Worm (Caenorhabditis elegans) whole organism, L2 larva: ENCODE measurements around the gene F56C3.8.
A peak's percentile ranks its signal among the peaks of the same experiment; 100 is the strongest.

ENCODE experiments used
- F13H6.1 ChIP-seq: sonication (generic microtip); optimal IDR thresholded peaks from 2 replicates; lab custom pipeline; 2016; ENCODE audit warnings: missing genetic modification characterization, missing compliant biosample characterization
- R02D3.7 ChIP-seq: fragments of 150-350 bp; optimal IDR thresholded peaks from 2 replicates; lab custom pipeline; 2014; ENCODE audit warnings: missing biosample characterization, missing genetic modification characterization
- Y55F3AM.14 ChIP-seq: fragments of 200-800 bp; sonication (Bioruptor generic); optimal IDR thresholded peaks from 2 replicates; lab custom pipeline; 2018; ENCODE audit warnings: mild to moderate bottlenecking, missing genetic modification characterization, missing compliant biosample characterization
- ceh-16 ChIP-seq: fragments of 150-350 bp; optimal IDR thresholded peaks from 2 replicates; lab custom pipeline; 2014; ENCODE audit warnings: missing biosample characterization, missing genetic modification characterization
- ceh-82 ChIP-seq: fragments of 150-350 bp; optimal IDR thresholded peaks from 2 replicates; lab custom pipeline; 2014; ENCODE audit warnings: missing biosample characterization, missing genetic modification characterization
- egl-27 ChIP-seq: sonication (generic microtip); optimal IDR thresholded peaks from 3 replicates; lab custom pipeline; 2017; ENCODE audit warnings: missing biosample characterization, missing genetic modification reagents, missing genetic modification characterization
- elt-1 ChIP-seq: fragments of 150-350 bp; optimal IDR thresholded peaks from 2 replicates; lab custom pipeline; 2014; ENCODE audit warnings: missing biosample characterization, missing genetic modification characterization
- fos-1 ChIP-seq: fragments of 150-350 bp; optimal IDR thresholded peaks from 2 replicates; lab custom pipeline; 2014; ENCODE audit warnings: missing biosample characterization, missing genetic modification characterization
- gmeb-1 ChIP-seq: fragments of 150-350 bp; optimal IDR thresholded peaks from 2 replicates; lab custom pipeline; 2014; ENCODE audit warnings: missing biosample characterization, missing genetic modification characterization
- lin-11 ChIP-seq: fragments of 150-350 bp; sonication (generic microtip); optimal IDR thresholded peaks from 2 replicates; lab custom pipeline; 2014; ENCODE audit warnings: missing biosample characterization, missing genetic modification characterization, inconsistent platforms, mixed read lengths
- lsy-2 ChIP-seq, 2 experiments: fragments of 150-350 bp in 1 of 2; sonication (generic microtip) in 1 of 2; optimal IDR thresholded peaks; 2 replicates each; lab custom pipeline; 2014 to 2017; ENCODE audit warnings: missing biosample characterization in 2 of 2, missing genetic modification characterization in 2 of 2
- mab-5 ChIP-seq: fragments of 150-350 bp; optimal IDR thresholded peaks from 2 replicates; lab custom pipeline; 2014; ENCODE audit warnings: missing biosample characterization, missing genetic modification characterization
- mbf-1 ChIP-seq: sonication (generic microtip); optimal IDR thresholded peaks from 2 replicates; lab custom pipeline; 2017; ENCODE audit warnings: missing biosample characterization, missing genetic modification characterization
- nhr-10 ChIP-seq: sonication (generic microtip); optimal IDR thresholded peaks from 2 replicates; lab custom pipeline; 2017; ENCODE audit warnings: missing biosample characterization, missing genetic modification characterization
- nhr-11 ChIP-seq: fragments of 150-350 bp; optimal IDR thresholded peaks from 2 replicates; lab custom pipeline; 2014; ENCODE audit warnings: missing biosample characterization, missing genetic modification characterization
- nhr-12 ChIP-seq: fragments of 150-350 bp; optimal IDR thresholded peaks from 2 replicates; lab custom pipeline; 2014; ENCODE audit warnings: missing biosample characterization, missing genetic modification characterization
- nhr-129 ChIP-seq: fragments of 150-350 bp; optimal IDR thresholded peaks from 2 replicates; lab custom pipeline; 2014; ENCODE audit warnings: missing biosample characterization, missing genetic modification characterization
- nhr-21 ChIP-seq: fragments of 150-350 bp; optimal IDR thresholded peaks from 2 replicates; lab custom pipeline; 2014; ENCODE audit warnings: missing biosample characterization, missing genetic modification characterization
- nhr-237 ChIP-seq: fragments of 150-350 bp; optimal IDR thresholded peaks from 2 replicates; lab custom pipeline; 2014; ENCODE audit warnings: missing biosample characterization, missing genetic modification characterization
- nhr-25 ChIP-seq: fragments of 150-350 bp; sonication (generic microtip); optimal IDR thresholded peaks from 3 replicates; lab custom pipeline; 2014; ENCODE audit warnings: missing biosample characterization, missing genetic modification characterization
- nhr-6 ChIP-seq: fragments of 150-350 bp; optimal IDR thresholded peaks from 2 replicates; lab custom pipeline; 2014; ENCODE audit warnings: missing biosample characterization, missing genetic modification characterization
- peb-1 ChIP-seq: fragments of 150-350 bp; optimal IDR thresholded peaks from 2 replicates; lab custom pipeline; 2014; ENCODE audit warnings: missing biosample characterization, missing genetic modification characterization
- sem-4 ChIP-seq: fragments of 150-350 bp; optimal IDR thresholded peaks from 2 replicates; lab custom pipeline; 2014; ENCODE audit warnings: missing biosample characterization, missing genetic modification reagents, missing genetic modification characterization
- skn-1 ChIP-seq: sonication (generic microtip); optimal IDR thresholded peaks from 2 replicates; lab custom pipeline; 2017; ENCODE audit warnings: missing biosample characterization, missing genetic modification characterization
- sma-3 ChIP-seq: sonication (generic microtip); optimal IDR thresholded peaks from 2 replicates; lab custom pipeline; 2016; ENCODE audit warnings: missing genetic modification reagents, missing genetic modification characterization, missing compliant biosample characterization
- sma-9 ChIP-seq, 2 experiments: fragments of 150-350 bp in 1 of 2; sonication (generic microtip) in 1 of 2; optimal IDR thresholded peaks; 2 replicates each; lab custom pipeline; 2014 to 2016; ENCODE audit warnings: missing genetic modification characterization in 2 of 2, mild to moderate bottlenecking in 1 of 2, missing biosample characterization in 1 of 2, missing compliant biosample characterization in 1 of 2, missing genetic modification reagents in 1 of 2, moderate library complexity in 1 of 2
- snpc-4 ChIP-seq: fragments of 150-350 bp; optimal IDR thresholded peaks from 2 replicates; lab custom pipeline; 2014; ENCODE audit warnings: missing biosample characterization, missing genetic modification characterization
- unc-39 ChIP-seq: fragments of 150-350 bp; optimal IDR thresholded peaks from 2 replicates; lab custom pipeline; 2014; ENCODE audit warnings: missing biosample characterization, missing genetic modification characterization
- unc-55 ChIP-seq: fragments of 150-350 bp; sonication (generic microtip); optimal IDR thresholded peaks from 3 replicates; lab custom pipeline; 2014; ENCODE audit warnings: missing biosample characterization, missing genetic modification reagents, missing genetic modification characterization
- unc-62 ChIP-seq: fragments of 150-350 bp; optimal IDR thresholded peaks from 2 replicates; lab custom pipeline; 2014; ENCODE audit warnings: missing biosample characterization, missing genetic modification reagents, missing genetic modification characterization
- zag-1 ChIP-seq: fragments of 150-350 bp; optimal IDR thresholded peaks from 2 replicates; lab custom pipeline; 2014; ENCODE audit warnings: missing biosample characterization, missing genetic modification characterization
- ztf-1 ChIP-seq: fragments of 200-800 bp; sonication (Bioruptor generic); conservative IDR thresholded peaks from 2 replicates; pipeline ENCODE4 v1.3.6; 2022; ENCODE audit warnings: missing genetic modification characterization, missing compliant biosample characterization
- ztf-11 ChIP-seq: sonication (generic microtip); optimal IDR thresholded peaks from 2 replicates; lab custom pipeline; 2017; ENCODE audit warnings: missing biosample characterization, missing genetic modification characterization

The F56C3.8 gene

ce11 chrX:1397516-1397915 is 13.1 kb upstream of the F56C3.8 start, which contains the start of gene H39E20.1:
TSS of gene H39E20.1 (minus strand) at chrX:1397616.
- TF ChIP-seq nhr-25 (tag; lab: Kevin White, UChicago) = no peak
- no peak for TF ChIP-seq ceh-16
- TF ChIP-seq egl-27 (tag; lab: Kevin White, UChicago) = no peak
- no peak for TF ChIP-seq nhr-11
- no peak for TF ChIP-seq mbf-1
- TF ChIP-seq zag-1 (tag; lab: Kevin White, UChicago) = no peak
- no peak for TF ChIP-seq nhr-237 (tag; lab: Kevin White, UChicago)
- TF ChIP-seq unc-55 (GFP tag; lab: Kevin White, UChicago) = no peak
- no peak for TF ChIP-seq skn-1 (tag; lab: Kevin White, UChicago)
- TF ChIP-seq lin-11 (tag; lab: Kevin White, UChicago) = no peak
- TF ChIP-seq mab-5 (tag; lab: Kevin White, UChicago) = no peak
- TF ChIP-seq R02D3.7 (tag; lab: Kevin White, UChicago) = no peak
- TF ChIP-seq, all 48 proteins: peak for 0

ce11 chrX:1395793-1396192 is 11.4 kb upstream of the F56C3.8 start:
- TF ChIP-seq nhr-129 (peak; percentile 59), nhr-10 (tag; lab: Kevin White, UChicago) (no peak), nhr-21 (tag; lab: Kevin White, UChicago) (peak; percentile 64), unc-55 (GFP tag; lab: Kevin White, UChicago) (no peak), ztf-1 (no peak), fos-1 (tag; lab: Kevin White, UChicago) (peak; percentile 12), ceh-82 (tag; lab: Kevin White, UChicago) (no peak), lin-11 (tag; lab: Kevin White, UChicago) (no peak), ceh-16 (no peak), peb-1 (tag; lab: Kevin White, UChicago) (no peak), nhr-6 (tag; lab: Kevin White, UChicago) (no peak), F13H6.1 (peak; percentile 66), nhr-12 (tag; lab: Kevin White, UChicago) (no peak), snpc-4 (tag; lab: Kevin White, UChicago) (no peak), egl-27 (tag; lab: Kevin White, UChicago) (peak; percentile 49), gmeb-1 (no peak), ztf-11 (tag; lab: Kevin White, UChicago) (no peak), sma-3 (GFP tag; lab: Kevin White, UChicago) (no peak), unc-62 (GFP tag; lab: Kevin White, UChicago) (no peak), sma-9 (GFP tag; optimal IDR thresholded peaks at IDR 0.05; lab: Kevin White, UChicago) (peak; percentile 88), sma-9 (tag; optimal IDR thresholded peaks at IDR 0.05; lab: Kevin White, UChicago) (no peak), lsy-2 (tag; optimal IDR thresholded peaks at IDR 0.05; lab: Kevin White, UChicago) (peak in 1 of 2 experiments; percentile 31)

ce11 chrX:1394437-1394836 is 10.0 kb upstream of the F56C3.8 start:
- peak; percentile 42 for TF ChIP-seq nhr-129
- TF ChIP-seq nhr-12 (tag; lab: Kevin White, UChicago) = no peak

- no peak for TF ChIP-seq sma-3 (GFP tag; lab: Kevin White, UChicago)
- TF ChIP-seq elt-1 = no peak
- TF ChIP-seq mbf-1 = no peak
- TF ChIP-seq unc-39 = no peak
- TF ChIP-seq lsy-2 (tag; optimal IDR thresholded peaks at IDR 0.05; lab: Kevin White, UChicago) = no peak
- no peak for TF ChIP-seq ceh-82 (tag; lab: Kevin White, UChicago)
- no peak for TF ChIP-seq nhr-6 (tag; lab: Kevin White, UChicago)
- no peak for TF ChIP-seq snpc-4 (tag; lab: Kevin White, UChicago)
- no peak for TF ChIP-seq nhr-10 (tag; lab: Kevin White, UChicago)
- no peak for TF ChIP-seq nhr-129
- no peak for TF ChIP-seq sem-4 (tag; lab: Kevin White, UChicago)
- TF ChIP-seq peb-1 (tag; lab: Kevin White, UChicago) = no peak
- no peak for TF ChIP-seq lin-11 (tag; lab: Kevin White, UChicago)
- TF ChIP-seq ztf-11 (tag; lab: Kevin White, UChicago) = no peak
- no peak for TF ChIP-seq egl-27 (tag; lab: Kevin White, UChicago)
- TF ChIP-seq fos-1 (tag; lab: Kevin White, UChicago) = no peak
- TF ChIP-seq Y55F3AM.14 (GFP tag; lab: Kevin White, UChicago) = no peak
- no peak for TF ChIP-seq unc-62 (GFP tag; lab: Kevin White, UChicago)
Observed at ce11 chrX:1393891-1394290, 9.5 kb upstream of the F56C3.8 start, which contains the start of gene F56C3.9. TSS of gene F56C3.9 (minus strand) at chrX:1393991.
